Fruit fly (Drosophila melanogaster) whole organism, embryonic: ENCODE data around the gene CG17139.

ENCODE experiments used
- CG10462 ChIP-seq: fragments of 200-800 bp; sonication (Bioruptor generic); optimal IDR thresholded peaks from 2 replicates; lab custom pipeline; 2016; ENCODE audit warnings: missing biosample characterization, missing genetic modification characterization
- CG12942 ChIP-seq: fragments of 200-800 bp; sonication (Bioruptor generic); optimal IDR thresholded peaks from 3 replicates; lab custom pipeline; 2016; ENCODE audit warnings: missing biosample characterization, missing genetic modification characterization
- CG14014 ChIP-seq: fragments of 200-800 bp; sonication (Bioruptor generic); IDR thresholded peaks from 2 replicates; pipeline ENCODE4 v1.3.6; 2022; ENCODE audit warnings: missing biosample characterization, missing genetic modification characterization
- CG14860 ChIP-seq: fragments of 200-800 bp; sonication (Bioruptor generic); IDR thresholded peaks from 3 replicates; pipeline ENCODE4 v1.3.6; 2022; ENCODE audit warnings: missing biosample characterization, missing genetic modification characterization; ENCODE audit not compliant: partially characterized antibody
- CG17328 ChIP-seq: fragments of 200-800 bp; sonication (Bioruptor generic); IDR thresholded peaks from 2 replicates; pipeline ENCODE4 v1.3.6; 2022; ENCODE audit warnings: missing biosample characterization, missing genetic modification characterization
- CG33213 ChIP-seq: fragments of 200-800 bp; sonication (Bioruptor generic); optimal IDR thresholded peaks from 3 replicates; lab custom pipeline; 2016; ENCODE audit warnings: missing biosample characterization, missing genetic modification characterization
- CG3838 ChIP-seq: fragments of 200-800 bp; sonication (Bioruptor generic); optimal IDR thresholded peaks from 3 replicates; lab custom pipeline; 2016; ENCODE audit warnings: missing biosample characterization, missing genetic modification characterization
- Deaf1 ChIP-seq: fragments of 200-800 bp; optimal IDR thresholded peaks from 3 replicates; lab custom pipeline; 2019; ENCODE audit warnings: missing biosample characterization, mild to moderate bottlenecking, missing genetic modification characterization, moderate library complexity
- ara ChIP-seq: fragments of 200-800 bp; sonication (Bioruptor generic); IDR thresholded peaks from 2 replicates; pipeline ENCODE4 v1.3.6; 2022; ENCODE audit warnings: missing biosample characterization, missing genetic modification characterization
- corto ChIP-seq: fragments of 200-800 bp; sonication (Bioruptor generic); optimal IDR thresholded peaks from 2 replicates; lab custom pipeline; 2016; ENCODE audit warnings: missing biosample characterization, mild to moderate bottlenecking, missing genetic modification characterization, moderate library complexity
- insv ChIP-seq, 2 experiments: fragments of 200-800 bp; sonication (Bioruptor generic); optimal IDR thresholded peaks; 3 replicates each; lab custom pipeline; 2016 to 2018; ENCODE audit warnings: missing biosample characterization in 2 of 2, missing genetic modification characterization in 2 of 2
- kay ChIP-seq: fragments of 200-800 bp; sonication (Bioruptor generic); optimal IDR thresholded peaks from 2 replicates; lab custom pipeline; 2016; ENCODE audit warnings: missing biosample characterization, missing genetic modification characterization

DNA sequence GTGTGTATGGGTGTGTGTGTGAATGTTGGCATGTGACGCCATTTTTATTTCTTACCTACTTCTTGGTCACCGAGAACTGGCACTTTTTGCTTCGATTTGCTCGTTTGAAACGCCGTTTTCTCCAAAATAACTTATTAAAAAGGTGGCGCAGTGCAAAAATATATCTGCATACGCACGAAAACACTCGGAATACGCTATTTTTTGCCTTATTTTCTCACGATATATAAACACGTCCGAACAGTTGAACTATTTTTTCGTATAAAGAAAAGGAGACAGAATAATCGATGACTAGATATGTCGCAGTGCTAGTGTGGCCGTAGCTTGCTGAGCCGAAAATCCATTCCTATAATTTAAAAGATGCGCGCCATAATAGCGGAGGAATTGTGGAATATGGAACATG, 3.1 kb downstream of the CG17139 start, which contains the start of gene CG6700:
- TF ChIP-seq CG3838 (GFP tag; lab: Kevin White, UChicago) (no peak), CG17328 (GFP tag; lab: Robert Waterston, UW) (no peak), CG33213 (GFP tag; lab: Kevin White, UChicago) (no peak), ara (GFP tag; lab: Robert Waterston, UW) (no peak), insv (GFP tag; optimal IDR thresholded peaks at IDR 0.05; lab: Kevin White, UChicago) (peak in 1 of 2 experiments; percentile 9), CG10462 (no peak), CG12942 (no peak), Deaf1 (tag; lab: Kevin White, UChicago) (no peak), corto (GFP tag; lab: Kevin White, UChicago) (no peak), kay (GFP tag; lab: Kevin White, UChicago) (peak; percentile 63), CG14860 (GFP tag; lab: Robert Waterston, UW) (no peak), CG14014 (GFP tag; lab: Robert Waterston, UW) (no peak)
